Worm (Caenorhabditis elegans): ENCODE data around the gene F49C12.9.

ce11 chrIV:9300127-9300526 is 15.9 kb downstream of the F49C12.9 start, which contains the start of gene F49C12.3:
- TF ChIP-seq C17E4.6 (GFP tag; IDR thresholded peaks at IDR 0.05): no peak
- no peak for TF ChIP-seq rec-8 (tag; optimal IDR thresholded peaks at IDR 0.05)
- TF ChIP-seq Y95B8A.8 (GFP tag; IDR thresholded peaks at IDR 0.05): no peak
- TF ChIP-seq die-1 (tag; optimal IDR thresholded peaks at IDR 0.05): no peak
- TF ChIP-seq C06A6.2 (GFP tag; conservative IDR thresholded peaks at IDR 0.05): no peak
- TF ChIP-seq pha-4 (tag; optimal IDR thresholded peaks at IDR 0.05): no peak
- TF ChIP-seq let-607 (tag; optimal IDR thresholded peaks at IDR 0.05): no peak
- TF ChIP-seq attf-3 (GFP tag; conservative IDR thresholded peaks at IDR 0.05): no peak
- no peak for TF ChIP-seq dpff-1 (tag; optimal IDR thresholded peaks at IDR 0.05)
- TF ChIP-seq nfya-1 (tag; optimal IDR thresholded peaks at IDR 0.05; ENCODE audit: borderline replicate concordance, insufficient read depth): no peak
- no peak for TF ChIP-seq F22D6.2 (tag; optimal IDR thresholded peaks at IDR 0.05)
- TF ChIP-seq tlf-1 (GFP tag; optimal IDR thresholded peaks at IDR 0.05): no peak
- TF ChIP-seq tbx-9 (tag; optimal IDR thresholded peaks at IDR 0.05; ENCODE audit: borderline replicate concordance): no peak
- no peak for TF ChIP-seq efl-1 (GFP tag; optimal IDR thresholded peaks at IDR 0.05)
